Worm (Caenorhabditis elegans): ENCODE data around the gene F17E9.15.

DNA sequence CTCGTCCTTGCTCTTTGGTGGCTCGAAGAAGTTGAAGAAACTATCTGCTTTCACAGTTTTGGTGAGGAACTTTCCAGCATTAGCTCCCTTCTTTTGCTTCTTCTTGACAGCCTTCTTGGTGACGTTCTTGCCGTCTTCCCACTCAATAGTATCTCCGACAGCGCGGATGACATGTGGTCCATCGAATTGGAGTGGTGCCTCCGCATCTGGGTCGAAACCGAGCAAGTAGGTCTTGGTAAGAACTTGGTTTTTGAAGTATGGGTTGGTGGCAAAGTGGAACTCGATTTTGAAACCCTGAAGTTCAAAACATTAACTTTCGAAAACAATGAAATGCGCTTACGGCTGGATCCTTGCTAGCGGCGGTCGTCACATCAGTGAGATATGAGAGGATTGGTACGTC, 31.1 kb downstream of the F17E9.15 start:
- TF ChIP-seq egl-27 (tag; optimal IDR thresholded peaks at IDR 0.05) (no peak), nhr-20 (tag; optimal IDR thresholded peaks at IDR 0.05) (no peak), jun-1 (tag; optimal IDR thresholded peaks at IDR 0.05) (no peak), tbx-2 (tag; optimal IDR thresholded peaks at IDR 0.05) (no peak), lin-39 (tag; optimal IDR thresholded peaks at IDR 0.05) (no peak), unc-62 (GFP tag; optimal IDR thresholded peaks at IDR 0.05) (no peak), sup-37 (GFP tag; optimal IDR thresholded peaks at IDR 0.05) (no peak), ztf-11 (tag; optimal IDR thresholded peaks at IDR 0.05) (no peak), unc-98 (GFP tag; IDR thresholded peaks at IDR 0.05) (no peak), nhr-84 (tag; optimal IDR thresholded peaks at IDR 0.05) (no peak)

Data from whole organism, L1 larva.